Worm (Caenorhabditis elegans) whole organism, midembryonic: Measurements from ENCODE around the gene srh-145.

Experiments
- T22C8.4 ChIP-seq: fragments of 200-800 bp; sonication (Bioruptor generic); IDR thresholded peaks from 2 replicates; pipeline ENCODE4 v1.3.6; 2022; ENCODE audit warnings: missing genetic modification characterization, missing compliant biosample characterization
- flt-1 ChIP-seq: fragments of 200-800 bp; sonication (Bioruptor generic); IDR thresholded peaks from 2 replicates; pipeline ENCODE4 v1.3.6; 2022; ENCODE audit warnings: missing genetic modification characterization, missing compliant biosample characterization
- med-1 ChIP-seq: sonication (generic microtip); optimal IDR thresholded peaks from 2 replicates; lab custom pipeline; 2017; ENCODE audit warnings: missing genetic modification characterization, mild to moderate bottlenecking, missing compliant biosample characterization, antibody characterized with exemption, missing genetic modification reagents; ENCODE audit not compliant: insufficient read depth
- ref-1 ChIP-seq: fragments of 200-800 bp; sonication (Bioruptor generic); conservative IDR thresholded peaks from 2 replicates; pipeline ENCODE4 v1.3.6; 2022; ENCODE audit warnings: missing genetic modification reagents, missing genetic modification characterization, missing compliant biosample characterization
- ztf-23 ChIP-seq: fragments of 200-800 bp; sonication (Bioruptor generic); IDR thresholded peaks from 2 replicates; pipeline ENCODE4 v1.3.6; 2022; ENCODE audit warnings: missing genetic modification reagents, missing genetic modification characterization, missing compliant biosample characterization
- ztf-29 ChIP-seq: fragments of 200-800 bp; sonication (Bioruptor generic); IDR thresholded peaks from 2 replicates; pipeline ENCODE4 v1.3.6; 2022; ENCODE audit warnings: missing genetic modification reagents, missing genetic modification characterization, missing compliant biosample characterization

DNA sequence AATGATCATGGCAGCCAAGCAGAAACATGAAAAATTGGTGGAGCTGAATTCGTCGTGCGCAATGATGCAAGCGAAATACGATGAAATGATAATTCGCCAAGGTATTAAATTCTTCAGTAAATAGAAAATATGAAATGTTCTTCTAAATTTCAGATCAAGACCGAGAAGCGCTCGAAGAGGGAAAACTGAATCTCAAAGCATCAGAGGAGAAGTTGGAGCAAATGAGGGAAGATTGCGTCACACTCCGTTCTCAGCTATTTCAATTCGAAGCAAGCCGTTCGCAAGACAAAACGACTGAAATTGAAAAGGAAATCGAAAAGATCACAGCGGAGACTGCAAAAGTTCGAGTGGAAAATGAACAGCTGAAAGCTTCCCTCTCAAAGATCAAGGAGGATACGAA is 4.2 kb upstream of the srh-145 start:
- no peak for TF ChIP-seq ref-1
- TF ChIP-seq T22C8.4: no peak
- TF ChIP-seq flt-1 (GFP tag; lab: Robert Waterston, UW): no peak
- no peak for TF ChIP-seq ztf-23
- TF ChIP-seq med-1: no peak
- TF ChIP-seq ztf-29 (GFP tag; lab: Robert Waterston, UW): no peak
